Worm (Caenorhabditis elegans): Measurements from ENCODE around the gene fkh-4.
A peak's percentile ranks its signal among the peaks of the same experiment; 100 is the strongest.

ce11 chrX:13469047-13469633 lies 40.5 kb upstream of the fkh-4 start, which contains the start of gene col-184:
- TF ChIP-seq elt-2 (tag; optimal IDR thresholded peaks at IDR 0.05) (no peak), dsc-1 (tag; optimal IDR thresholded peaks at IDR 0.05) (no peak), pag-3 (tag; optimal IDR thresholded peaks at IDR 0.05; ENCODE audit: borderline replicate concordance, insufficient read depth) (no peak), mdl-1 (tag; optimal IDR thresholded peaks at IDR 0.05) (no peak), pqm-1 (tag; optimal IDR thresholded peaks at IDR 0.05) (no peak), mef-2 (tag; optimal IDR thresholded peaks at IDR 0.05) (no peak), blmp-1 (tag; optimal IDR thresholded peaks at IDR 0.05) (peak; percentile 79), efl-1 (optimal IDR thresholded peaks at IDR 0.05) (no peak), efl-1 (GFP tag; optimal IDR thresholded peaks at IDR 0.05 in 1 of 2) (no peak)
